Worm (Caenorhabditis elegans): ENCODE results near the gene C01F6.14.
A peak's percentile ranks its signal among the peaks of the same experiment; 100 is the strongest.

DNA sequence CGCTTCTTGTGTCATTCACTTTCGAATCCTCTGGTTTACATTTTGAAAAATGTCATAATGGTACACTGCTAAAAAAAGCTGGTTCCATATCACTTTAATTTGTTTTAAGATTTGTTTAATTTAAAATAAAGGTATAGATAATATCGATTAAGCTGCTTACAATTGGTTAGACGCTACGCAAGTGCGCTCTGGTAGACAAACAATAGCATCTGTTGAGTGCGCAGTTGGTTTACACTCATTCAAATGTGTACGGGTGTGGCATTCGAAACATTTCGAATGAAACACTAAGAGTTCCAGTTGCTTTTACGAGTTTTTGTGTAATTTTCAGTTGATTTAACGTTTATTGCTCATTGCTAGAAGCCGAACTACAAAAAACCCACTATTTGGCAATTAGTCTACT is 3.5 kb upstream of the C01F6.14 start:
- TF ChIP-seq lsy-2 (tag; optimal IDR thresholded peaks at IDR 0.05) (peak; percentile 24), snpc-4 (tag; optimal IDR thresholded peaks at IDR 0.05) (no peak), sem-2 (GFP tag; optimal IDR thresholded peaks at IDR 0.05) (no peak), pha-4 (tag; optimal IDR thresholded peaks at IDR 0.05) (peak; percentile 77), unc-62 (GFP tag; optimal IDR thresholded peaks at IDR 0.05) (peak; percentile 4), unc-120 (tag; optimal IDR thresholded peaks at IDR 0.05; ENCODE audit: poor library complexity, severe bottlenecking) (peak; percentile 27), ham-2 (GFP tag; optimal IDR thresholded peaks at IDR 0.05) (peak; percentile 80), nhr-28 (tag; optimal IDR thresholded peaks at IDR 0.05) (no peak)
